Worm (Caenorhabditis elegans) whole organism, L1 larva: ENCODE measurements around the gene C27C12.1.
A peak's percentile ranks its signal among the peaks of the same experiment; 100 is the strongest.

ENCODE experiments used
- C34B4.2 ChIP-seq: sonication (generic microtip); optimal IDR thresholded peaks from 2 replicates; lab custom pipeline; 2017; ENCODE audit warnings: mild to moderate bottlenecking, missing genetic modification characterization, missing compliant biosample characterization
- aha-1 ChIP-seq: fragments of 150-350 bp; optimal IDR thresholded peaks from 2 replicates; lab custom pipeline; 2014; ENCODE audit warnings: missing biosample characterization, missing genetic modification characterization
- alr-1 ChIP-seq: fragments of 200-800 bp; sonication (Bioruptor generic); optimal IDR thresholded peaks from 2 replicates; lab custom pipeline; 2018; ENCODE audit warnings: borderline replicate concordance, mild to moderate bottlenecking, missing genetic modification characterization, missing compliant biosample characterization
- aly-2 ChIP-seq: fragments of 150-350 bp; optimal IDR thresholded peaks from 2 replicates; lab custom pipeline; 2014; ENCODE audit warnings: missing biosample characterization, missing genetic modification characterization
- ama-1 ChIP-seq: fragments of 150-350 bp; optimal IDR thresholded peaks from 2 replicates; lab custom pipeline; 2014
- blmp-1 ChIP-seq: fragments of 150-350 bp; optimal IDR thresholded peaks from 2 replicates; lab custom pipeline; 2014; ENCODE audit warnings: missing biosample characterization, missing genetic modification characterization
- ceh-8 ChIP-seq: fragments of 200-800 bp; sonication (Bioruptor generic); optimal IDR thresholded peaks from 2 replicates; lab custom pipeline; 2018; ENCODE audit warnings: mild to moderate bottlenecking, missing genetic modification characterization, moderate library complexity, missing compliant biosample characterization
- ceh-82 ChIP-seq, 3 experiments: fragments of 150-350 bp in 1 of 3; sonication (generic microtip) in 2 of 3; optimal IDR thresholded peaks; 2 replicates each; lab custom pipeline; 2014 to 2017; ENCODE audit warnings: missing biosample characterization in 3 of 3, missing genetic modification characterization in 3 of 3
- ceh-88 ChIP-seq: fragments of 200-800 bp; sonication (Bioruptor generic); IDR thresholded peaks from 2 replicates; pipeline ENCODE4 v1.3.6; 2022; ENCODE audit warnings: missing genetic modification characterization, missing compliant biosample characterization
- ces-1 ChIP-seq: fragments of 150-350 bp; optimal IDR thresholded peaks from 2 replicates; lab custom pipeline; 2014; ENCODE audit warnings: missing biosample characterization, missing genetic modification reagents, missing genetic modification characterization
- dpl-1 ChIP-seq, 3 experiments: fragments of 150-350 bp in 2 of 3; sonication (generic microtip) in 1 of 3; optimal IDR thresholded peaks; 2 replicates each; lab custom pipeline; 2014 to 2017; ENCODE audit warnings: missing biosample characterization in 3 of 3, missing genetic modification characterization in 3 of 3, missing genetic modification reagents in 3 of 3
- dsc-1 ChIP-seq: sonication (generic microtip); optimal IDR thresholded peaks from 2 replicates; lab custom pipeline; 2016; ENCODE audit warnings: mild to moderate bottlenecking, missing genetic modification characterization, missing compliant biosample characterization
- efl-1 ChIP-seq, 4 experiments: fragments of 150-350 bp; optimal IDR thresholded peaks in 3 of 4; peaks in 1 of 4; 1 replicate in 1 of 4; 2 replicates in 3 of 4; lab custom pipeline; 2014; ENCODE audit warnings: missing biosample characterization in 2 of 4, missing genetic modification characterization in 2 of 4, missing genetic modification reagents in 2 of 4
- egl-13 ChIP-seq: sonication (generic microtip); optimal IDR thresholded peaks from 2 replicates; lab custom pipeline; 2016; ENCODE audit warnings: missing genotype, missing genetic modification reagents, missing genetic modification characterization, missing compliant biosample characterization
- egl-27 ChIP-seq, 2 experiments: fragments of 150-350 bp in 1 of 2; sonication (generic microtip); optimal IDR thresholded peaks; 3 replicates each; lab custom pipeline; 2017 to 2018; ENCODE audit warnings: missing biosample characterization in 2 of 2, missing genetic modification characterization in 2 of 2, missing genetic modification reagents in 2 of 2
- elt-2 ChIP-seq: sonication (generic microtip); optimal IDR thresholded peaks from 2 replicates; lab custom pipeline; 2016; ENCODE audit warnings: missing genetic modification characterization, mild to moderate bottlenecking, inconsistent platforms, missing compliant biosample characterization, missing genetic modification reagents
- elt-3 ChIP-seq, 6 experiments: fragments of 150-350 bp in 1 of 6; sonication (generic microtip); optimal IDR thresholded peaks; 2 replicates each; lab custom pipeline; 2017 to 2018; ENCODE audit warnings: missing biosample characterization in 6 of 6, missing genetic modification characterization in 6 of 6, inconsistent platforms in 1 of 6
- ets-5 ChIP-seq: fragments of 200-800 bp; sonication (Bioruptor generic); IDR thresholded peaks from 2 replicates; pipeline ENCODE4 v1.3.6; 2022; ENCODE audit warnings: missing genetic modification characterization, missing compliant biosample characterization
- fkh-10 ChIP-seq: sonication (generic microtip); optimal IDR thresholded peaks from 2 replicates; lab custom pipeline; 2017; ENCODE audit warnings: missing biosample characterization, missing genetic modification reagents, missing genetic modification characterization
- fos-1 ChIP-seq: fragments of 150-350 bp; optimal IDR thresholded peaks from 2 replicates; lab custom pipeline; 2014; ENCODE audit warnings: missing biosample characterization, missing genetic modification characterization
- grh-1 ChIP-seq: fragments of 200-800 bp; sonication (Bioruptor generic); IDR thresholded peaks from 2 replicates; pipeline ENCODE4 v1.3.6; 2022; ENCODE audit warnings: missing genetic modification reagents, missing genetic modification characterization, missing compliant biosample characterization
- hpl-2 ChIP-seq: fragments of 150-350 bp; optimal IDR thresholded peaks from 2 replicates; lab custom pipeline; 2014; ENCODE audit warnings: missing biosample characterization, missing genetic modification reagents, missing genetic modification characterization
- irx-1 ChIP-seq: sonication (generic microtip); optimal IDR thresholded peaks from 2 replicates; lab custom pipeline; 2016; ENCODE audit warnings: missing genetic modification characterization, missing compliant biosample characterization
- jun-1 ChIP-seq: fragments of 150-350 bp; optimal IDR thresholded peaks from 2 replicates; lab custom pipeline; 2014; ENCODE audit warnings: missing biosample characterization, missing genetic modification reagents, missing genetic modification characterization
- lin-13 ChIP-seq: fragments of 150-350 bp; optimal IDR thresholded peaks from 2 replicates; lab custom pipeline; 2014; ENCODE audit warnings: missing biosample characterization, missing genetic modification reagents, missing genetic modification characterization
- lin-15B ChIP-seq: fragments of 150-350 bp; sonication (generic microtip); optimal IDR thresholded peaks from 3 replicates; lab custom pipeline; 2014; ENCODE audit warnings: missing biosample characterization, missing genetic modification characterization
- lin-39 ChIP-seq: fragments of 150-350 bp; optimal IDR thresholded peaks from 2 replicates; lab custom pipeline; 2014; ENCODE audit warnings: missing biosample characterization, missing genetic modification reagents, missing genetic modification characterization
- lsy-2 ChIP-seq, 2 experiments: fragments of 150-350 bp; optimal IDR thresholded peaks; 2 replicates each; lab custom pipeline; 2014; ENCODE audit warnings: missing biosample characterization in 2 of 2, missing genetic modification characterization in 2 of 2
- mab-9 ChIP-seq: fragments of 200-800 bp; sonication (Bioruptor generic); IDR thresholded peaks from 2 replicates; pipeline ENCODE4 v1.3.6; 2022; ENCODE audit warnings: missing genetic modification reagents, missing genetic modification characterization, missing compliant biosample characterization
- mdl-1 ChIP-seq, 2 experiments: fragments of 150-350 bp; optimal IDR thresholded peaks; 2 replicates each; lab custom pipeline; 2014 to 2017; ENCODE audit warnings: missing biosample characterization in 2 of 2, missing genetic modification characterization in 2 of 2, inconsistent platforms in 1 of 2
- mef-2 ChIP-seq: fragments of 150-350 bp; optimal IDR thresholded peaks from 2 replicates; lab custom pipeline; 2014; ENCODE audit warnings: missing biosample characterization, missing genetic modification characterization
- nhr-11 ChIP-seq: fragments of 150-350 bp; optimal IDR thresholded peaks from 2 replicates; lab custom pipeline; 2014; ENCODE audit warnings: missing biosample characterization, missing genetic modification characterization
- nhr-12 ChIP-seq: sonication (generic microtip); optimal IDR thresholded peaks from 2 replicates; lab custom pipeline; 2017; ENCODE audit warnings: missing biosample characterization, missing genetic modification characterization
- nhr-19 ChIP-seq: fragments of 200-800 bp; sonication (Bioruptor generic); conservative IDR thresholded peaks from 2 replicates; pipeline ENCODE4 v1.3.6; 2022; ENCODE audit warnings: missing genetic modification characterization, missing compliant biosample characterization
- nhr-20 ChIP-seq: sonication (generic microtip); optimal IDR thresholded peaks from 2 replicates; lab custom pipeline; 2016; ENCODE audit warnings: mild to moderate bottlenecking, missing genetic modification characterization, missing compliant biosample characterization
- nhr-237 ChIP-seq: fragments of 150-350 bp; optimal IDR thresholded peaks from 2 replicates; lab custom pipeline; 2014; ENCODE audit warnings: missing biosample characterization, missing genetic modification characterization
- nhr-47 ChIP-seq: sonication (generic microtip); optimal IDR thresholded peaks from 2 replicates; lab custom pipeline; 2016; ENCODE audit warnings: mild to moderate bottlenecking, missing genetic modification characterization, moderate library complexity, missing compliant biosample characterization
- nhr-71 ChIP-seq: sonication (generic microtip); optimal IDR thresholded peaks from 2 replicates; lab custom pipeline; 2016; ENCODE audit warnings: mild to moderate bottlenecking, missing genetic modification characterization, moderate library complexity, missing compliant biosample characterization
- nhr-84 ChIP-seq: sonication (generic microtip); optimal IDR thresholded peaks from 2 replicates; lab custom pipeline; 2017; ENCODE audit warnings: missing biosample characterization, missing genetic modification characterization
- nhr-90 ChIP-seq: sonication (generic microtip); optimal IDR thresholded peaks from 2 replicates; lab custom pipeline; 2016; ENCODE audit warnings: mild to moderate bottlenecking, missing genetic modification characterization, missing compliant biosample characterization; ENCODE audit not compliant: poor library complexity
- pag-3 ChIP-seq: sonication (generic microtip); optimal IDR thresholded peaks from 2 replicates; lab custom pipeline; 2017; ENCODE audit warnings: missing genetic modification characterization, mild to moderate bottlenecking, missing compliant biosample characterization, antibody characterized with exemption, borderline replicate concordance; ENCODE audit not compliant: insufficient read depth
- skn-1 ChIP-seq: fragments of 150-350 bp; optimal IDR thresholded peaks from 2 replicates; lab custom pipeline; 2014; ENCODE audit warnings: missing biosample characterization, missing genetic modification characterization
- swsn-7 ChIP-seq: sonication (generic microtip); optimal IDR thresholded peaks from 2 replicates; lab custom pipeline; 2016; ENCODE audit warnings: missing genetic modification characterization, missing compliant biosample characterization
- tbx-2 ChIP-seq: sonication (generic microtip); optimal IDR thresholded peaks from 2 replicates; lab custom pipeline; 2016; ENCODE audit warnings: missing genetic modification characterization, missing compliant biosample characterization
- unc-130 ChIP-seq: fragments of 150-350 bp; optimal IDR thresholded peaks from 2 replicates; lab custom pipeline; 2017; ENCODE audit warnings: missing biosample characterization, missing genetic modification characterization, inconsistent platforms
- unc-30 ChIP-seq: sonication (generic microtip); optimal IDR thresholded peaks from 2 replicates; lab custom pipeline; 2017; ENCODE audit warnings: missing biosample characterization, missing genetic modification characterization
- unc-86 ChIP-seq: sonication (generic microtip); optimal IDR thresholded peaks from 2 replicates; lab custom pipeline; 2016; ENCODE audit warnings: missing genetic modification characterization, missing compliant biosample characterization
- vab-15 ChIP-seq: sonication (generic microtip); optimal IDR thresholded peaks from 2 replicates; lab custom pipeline; 2017; ENCODE audit warnings: missing genotype, mild to moderate bottlenecking, missing genetic modification characterization, missing compliant biosample characterization
- xbp-1 ChIP-seq: sonication (generic microtip); optimal IDR thresholded peaks from 2 replicates; lab custom pipeline; 2016; ENCODE audit warnings: missing genetic modification characterization, missing compliant biosample characterization
- zip-4 ChIP-seq: fragments of 200-800 bp; sonication (Bioruptor generic); optimal IDR thresholded peaks from 2 replicates; lab custom pipeline; 2018; ENCODE audit warnings: mild to moderate bottlenecking, missing genetic modification characterization, moderate library complexity, missing compliant biosample characterization

The C27C12.1 gene

DNA sequence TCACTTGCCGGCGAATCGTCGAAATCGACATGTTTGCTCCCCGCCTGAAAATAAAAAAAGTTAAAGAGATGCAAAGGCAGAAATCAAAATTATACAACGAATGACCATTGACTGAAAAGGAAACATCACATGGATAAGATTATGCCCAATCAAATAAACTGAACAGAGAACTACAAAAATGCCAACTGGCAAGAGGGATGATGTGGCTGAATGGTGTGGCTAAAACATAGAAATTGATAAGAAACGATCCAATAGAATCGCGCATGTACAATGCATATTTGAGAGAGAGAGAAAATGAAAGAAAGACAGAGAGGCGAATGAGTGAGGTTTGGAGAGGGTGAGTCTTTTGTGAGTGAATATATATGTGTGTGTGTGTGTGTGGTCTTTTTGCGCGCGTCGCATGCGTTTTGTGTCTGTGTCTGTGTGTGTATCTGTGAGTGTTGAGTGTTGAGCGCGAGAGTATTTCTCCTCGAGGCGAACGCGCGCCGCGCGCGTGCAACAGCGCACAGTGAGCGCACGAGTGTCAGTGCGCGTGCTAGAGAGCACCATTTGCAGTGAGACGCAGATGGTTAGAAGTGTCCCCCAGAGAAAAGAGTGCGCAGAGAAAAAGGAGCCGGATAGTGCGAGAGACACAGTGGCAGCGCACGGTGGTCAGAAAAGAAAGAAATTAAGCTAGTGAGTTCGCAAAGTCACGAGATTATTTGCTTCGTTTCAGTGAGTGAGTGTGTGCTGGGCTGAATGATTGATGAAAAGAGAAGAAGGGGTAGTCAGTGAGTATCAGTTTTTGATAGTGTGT is 34.9 kb downstream of the C27C12.1 start, which contains the start of gene epn-1 (continued):
- TF ChIP-seq alr-1 (tag; lab: Kevin White, UChicago) (no peak), elt-3 (tag; optimal IDR thresholded peaks at IDR 0.05; lab: Kevin White, UChicago) (peak in 4 of 6 experiments; percentile 17 to 82 (median 54)), nhr-12 (tag; lab: Kevin White, UChicago) (peak; percentile 27), pag-3 (tag; lab: Kevin White, UChicago) (peak; percentile 69), unc-86 (peak; percentile 99), vab-15 (no peak), C34B4.2 (tag; lab: Kevin White, UChicago) (no peak), nhr-20 (tag; lab: Kevin White, UChicago) (peak; percentile 100), ets-5 (no peak), aly-2 (tag; lab: Kevin White, UChicago) (no peak), blmp-1 (tag; lab: Kevin White, UChicago) (peak; percentile 52), nhr-84 (tag; lab: Kevin White, UChicago) (no peak), nhr-237 (tag; lab: Kevin White, UChicago) (peak; percentile 90), lin-15B (peak; percentile 51), fkh-10 (GFP tag; lab: Kevin White, UChicago) (peak; percentile 85), irx-1 (tag; lab: Kevin White, UChicago) (peak; percentile 94), tbx-2 (tag; lab: Kevin White, UChicago) (peak; percentile 99), mef-2 (tag; lab: Kevin White, UChicago) (peak; percentile 95), ceh-8 (GFP tag; lab: Kevin White, UChicago) (peak; percentile 94), lin-13 (GFP tag; lab: Kevin White, UChicago) (peak; percentile 93), fos-1 (tag; lab: Kevin White, UChicago) (peak; percentile 89), mdl-1 (tag; optimal IDR thresholded peaks at IDR 0.05; lab: Kevin White, UChicago) (peak; percentile 95 to 99), unc-130 (tag; lab: Kevin White, UChicago) (peak; percentile 82), nhr-90 (tag; lab: Kevin White, UChicago) (peak; percentile 97), jun-1 (tag; lab: Kevin White, UChicago) (peak; percentile 95), nhr-11 (tag; lab: Kevin White, UChicago) (peak; percentile 96), nhr-47 (tag; lab: Kevin White, UChicago) (peak; percentile 99), nhr-71 (peak; percentile 100), ceh-82 (tag; optimal IDR thresholded peaks at IDR 0.05; lab: Kevin White, UChicago) (peak; percentile 92 to 95 (median 94)), ces-1 (GFP tag; lab: Kevin White, UChicago) (no peak), lsy-2 (tag; optimal IDR thresholded peaks at IDR 0.05; lab: Kevin White, UChicago) (peak; percentile 89 to 92), dsc-1 (peak; percentile 98), egl-13 (tag; lab: Kevin White, UChicago) (peak; percentile 98), lin-39 (tag; lab: Kevin White, UChicago) (peak; percentile 83), dpl-1 (GFP tag; optimal IDR thresholded peaks at IDR 0.05; lab: Kevin White, UChicago) (peak; percentile 66 to 74 (median 67)), xbp-1 (peak; percentile 94), elt-2 (tag; lab: Kevin White, UChicago) (peak; percentile 95), mab-9 (GFP tag; lab: Robert Waterston, UW) (peak; percentile 91), grh-1 (GFP tag; lab: Robert Waterston, UW) (peak; percentile 94), efl-1 (optimal IDR thresholded peaks at IDR 0.05; lab: Kevin White, UChicago) (peak; percentile 82 to 91), efl-1 (GFP tag; optimal IDR thresholded peaks at IDR 0.05 in 1 of 2; lab: Kevin White, UChicago) (peak; percentile 45 to 96), nhr-19 (GFP tag; lab: Robert Waterston, UW) (peak; percentile 97), unc-30 (tag; lab: Kevin White, UChicago) (no peak), ama-1 (lab: Kevin White, UChicago) (no peak), aha-1 (peak; percentile 83), egl-27 (tag; optimal IDR thresholded peaks at IDR 0.05; lab: Kevin White, UChicago) (peak; percentile 85 to 97), skn-1 (tag; lab: Kevin White, UChicago) (peak; percentile 80), zip-4 (GFP tag; lab: Kevin White, UChicago) (peak; percentile 89), ceh-88 (GFP tag; lab: Robert Waterston, UW) (peak; percentile 98), hpl-2 (GFP tag; lab: Kevin White, UChicago) (peak; percentile 87), swsn-7 (peak; percentile 99)
